In genomic region chrIV:7903359-7903758, ce11 we compare ENCODE assay signal across 2 worm cellular contexts.
TF ChIP-seq lines count a peak whose summit lies in the region.

TSS of gene C49H3.6 (plus strand) at chrIV:7903738.

TF ChIP-seq in whole organism, L1 larva, 84 proteins besides CTCF, POLR2A, EP300 and RAD21 (continued from another document):
- TF ChIP-seq swsn-7 (tag; optimal IDR thresholded peaks at IDR 0.05; lab: Kevin White, UChicago) (peak; percentile 40), efl-3 (GFP tag; optimal IDR thresholded peaks at IDR 0.05; lab: Kevin White, UChicago) (no peak), ztf-11 (tag; optimal IDR thresholded peaks at IDR 0.05; lab: Kevin White, UChicago) (no peak), ceh-88 (GFP tag; IDR thresholded peaks at IDR 0.05; lab: Robert Waterston, UW) (0 out of 2 replicates have a peak, but pooled peaks have one; percentile 24)

TF ChIP-seq in whole organism, L4 larva, 104 proteins besides CTCF, POLR2A, EP300 and RAD21 (continued from another document):
- TF ChIP-seq mxl-2 (GFP tag; conservative IDR thresholded peaks at IDR 0.05; lab: Robert Waterston, UW) (no peak), daf-19 (GFP tag; conservative IDR thresholded peaks at IDR 0.05; lab: Robert Waterston, UW) (no peak), mxl-3 (GFP tag; optimal IDR thresholded peaks at IDR 0.05; lab: Kevin White, UChicago) (peak; percentile 28)
